Worm (Caenorhabditis elegans): Measurements from ENCODE around the gene K11H12.9.

Gene K11H12.9

ce11 chrIV:604817-605216, 44.6 kb upstream of the K11H12.9 start:
- TF ChIP-seq drap-1 (GFP tag; optimal IDR thresholded peaks at IDR 0.05) (no peak), nhr-12 (tag; optimal IDR thresholded peaks at IDR 0.05) (no peak), lin-32 (GFP tag; optimal IDR thresholded peaks at IDR 0.05) (no peak), elt-1 (tag; optimal IDR thresholded peaks at IDR 0.05; ENCODE audit: borderline replicate concordance, insufficient read depth) (no peak), unc-62 (GFP tag; optimal IDR thresholded peaks at IDR 0.05) (no peak), pha-4 (tag; optimal IDR thresholded peaks at IDR 0.05) (no peak)

ce11 chrIV:605431-605830, 44.0 kb upstream of the K11H12.9 start:
- no peak for TF ChIP-seq nhr-12 (tag; optimal IDR thresholded peaks at IDR 0.05)
- TF ChIP-seq bed-3 (GFP tag; optimal IDR thresholded peaks at IDR 0.05): peak; percentile 14
- TF ChIP-seq sptf-1 (tag; optimal IDR thresholded peaks at IDR 0.05): peak; percentile 18
- TF ChIP-seq mls-2 (tag; optimal IDR thresholded peaks at IDR 0.05): peak; percentile 27

ce11 chrIV:606055-606454, 43.4 kb upstream of the K11H12.9 start, which contains the start of gene inx-18:
Gene inx-18, plus strand, starts transcription at chrIV:606355.
- no peak for TF ChIP-seq drap-1 (GFP tag; optimal IDR thresholded peaks at IDR 0.05)
- TF ChIP-seq hlh-1 (tag; optimal IDR thresholded peaks at IDR 0.05): peak; percentile 67
- no peak for TF ChIP-seq ceh-83 (GFP tag; optimal IDR thresholded peaks at IDR 0.05)

ce11 chrIV:607628-608027, 41.8 kb upstream of the K11H12.9 start:
- TF ChIP-seq ceh-39 (tag; optimal IDR thresholded peaks at IDR 0.05): no peak
- no peak for TF ChIP-seq bed-3 (GFP tag; optimal IDR thresholded peaks at IDR 0.05)
- peak; percentile 89 for TF ChIP-seq hlh-1 (tag; optimal IDR thresholded peaks at IDR 0.05)
- TF ChIP-seq M03D4.4 (tag; optimal IDR thresholded peaks at IDR 0.05): no peak
- no peak for TF ChIP-seq nhr-12 (tag; optimal IDR thresholded peaks at IDR 0.05)
- no peak for TF ChIP-seq sptf-1 (tag; optimal IDR thresholded peaks at IDR 0.05)
- no peak for TF ChIP-seq drap-1 (GFP tag; optimal IDR thresholded peaks at IDR 0.05)
- TF ChIP-seq pha-4 (tag; optimal IDR thresholded peaks at IDR 0.05): no peak
- no peak for TF ChIP-seq zip-8 (tag; optimal IDR thresholded peaks at IDR 0.05)
- no peak for TF ChIP-seq ces-1 (GFP tag; optimal IDR thresholded peaks at IDR 0.05)
- peak; percentile 63 for TF ChIP-seq unc-120 (tag; optimal IDR thresholded peaks at IDR 0.05; ENCODE audit: poor library complexity, severe bottlenecking)
- no peak for TF ChIP-seq flh-1 (GFP tag; optimal IDR thresholded peaks at IDR 0.05)
- TF ChIP-seq nhr-237 (tag; optimal IDR thresholded peaks at IDR 0.05): no peak
- TF ChIP-seq unc-62 (GFP tag; optimal IDR thresholded peaks at IDR 0.05): peak; percentile 60
- TF ChIP-seq elt-1 (tag; optimal IDR thresholded peaks at IDR 0.05; ENCODE audit: borderline replicate concordance, insufficient read depth): no peak
- no peak for TF ChIP-seq lsy-2 (tag; optimal IDR thresholded peaks at IDR 0.05)
- no peak for TF ChIP-seq ham-2 (GFP tag; optimal IDR thresholded peaks at IDR 0.05)
- no peak for TF ChIP-seq snpc-4 (tag; optimal IDR thresholded peaks at IDR 0.05)
- no peak for TF ChIP-seq elt-3 (tag; optimal IDR thresholded peaks at IDR 0.05)
- TF ChIP-seq blmp-1 (tag; optimal IDR thresholded peaks at IDR 0.05): no peak
- TF ChIP-seq nhr-76 (tag; optimal IDR thresholded peaks at IDR 0.05): no peak
- TF ChIP-seq mls-2 (tag; optimal IDR thresholded peaks at IDR 0.05): no peak

ce11 chrIV:613155-613554, 36.3 kb upstream of the K11H12.9 start:
- TF ChIP-seq unc-120 (tag; optimal IDR thresholded peaks at IDR 0.05; ENCODE audit: poor library complexity, severe bottlenecking) (no peak), ceh-39 (tag; optimal IDR thresholded peaks at IDR 0.05) (no peak), lsy-2 (tag; optimal IDR thresholded peaks at IDR 0.05) (no peak), ztf-11 (tag; optimal IDR thresholded peaks at IDR 0.05) (no peak), nhr-12 (tag; optimal IDR thresholded peaks at IDR 0.05) (no peak), sem-2 (GFP tag; optimal IDR thresholded peaks at IDR 0.05) (no peak), nhr-28 (tag; optimal IDR thresholded peaks at IDR 0.05) (no peak), tbx-8 (GFP tag; optimal IDR thresholded peaks at IDR 0.05) (no peak), sptf-1 (tag; optimal IDR thresholded peaks at IDR 0.05) (no peak), ceh-83 (GFP tag; optimal IDR thresholded peaks at IDR 0.05) (no peak), bed-3 (GFP tag; optimal IDR thresholded peaks at IDR 0.05) (no peak), lin-32 (GFP tag; optimal IDR thresholded peaks at IDR 0.05) (no peak), mab-5 (tag; optimal IDR thresholded peaks at IDR 0.05) (no peak), snpc-4 (tag; optimal IDR thresholded peaks at IDR 0.05) (no peak), hlh-1 (tag; optimal IDR thresholded peaks at IDR 0.05) (no peak), elt-3 (tag; optimal IDR thresholded peaks at IDR 0.05) (no peak), ceh-43 (GFP tag; optimal IDR thresholded peaks at IDR 0.05) (no peak), nhr-237 (tag; optimal IDR thresholded peaks at IDR 0.05) (no peak), zip-8 (tag; optimal IDR thresholded peaks at IDR 0.05) (no peak), ham-2 (GFP tag; optimal IDR thresholded peaks at IDR 0.05) (no peak)
